Fruit fly (Drosophila melanogaster) whole organism, embryonic: ENCODE data around the gene mAcon1.

Experiments used
- CG10462 ChIP-seq: fragments of 200-800 bp; sonication (Bioruptor generic); optimal IDR thresholded peaks from 2 replicates; lab custom pipeline; 2016; ENCODE audit warnings: missing biosample characterization, missing genetic modification characterization
- CG11085 ChIP-seq: fragments of 200-800 bp; sonication (Bioruptor generic); IDR thresholded peaks from 2 replicates; pipeline ENCODE4 v1.3.6; 2022; ENCODE audit warnings: missing biosample characterization, missing genetic modification characterization
- CG11247 ChIP-seq: fragments of 200-800 bp; sonication (Bioruptor generic); IDR thresholded peaks from 2 replicates; pipeline ENCODE4 v1.3.6; 2022; ENCODE audit warnings: missing biosample characterization, missing genetic modification characterization
- CG11398 ChIP-seq: fragments of 200-800 bp; sonication (Bioruptor generic); optimal IDR thresholded peaks from 2 replicates; lab custom pipeline; 2016; ENCODE audit warnings: missing biosample characterization, missing genetic modification characterization
- CG12659 ChIP-seq: fragments of 200-800 bp; sonication (Bioruptor generic); optimal IDR thresholded peaks from 3 replicates; lab custom pipeline; 2017; ENCODE audit warnings: mild to moderate bottlenecking, missing biosample characterization, missing genetic modification reagents, missing genetic modification characterization
- CG12942 ChIP-seq: fragments of 200-800 bp; sonication (Bioruptor generic); optimal IDR thresholded peaks from 3 replicates; lab custom pipeline; 2016; ENCODE audit warnings: missing biosample characterization, missing genetic modification characterization
- CG13287 ChIP-seq: fragments of 200-800 bp; sonication (Bioruptor generic); IDR thresholded peaks from 2 replicates; pipeline ENCODE4 v1.3.6; 2022; ENCODE audit warnings: missing biosample characterization, missing genetic modification characterization; ENCODE audit not compliant: partially characterized antibody
- CG14014 ChIP-seq: fragments of 200-800 bp; sonication (Bioruptor generic); IDR thresholded peaks from 2 replicates; pipeline ENCODE4 v1.3.6; 2022; ENCODE audit warnings: missing biosample characterization, missing genetic modification characterization
- CG15269 ChIP-seq: fragments of 200-800 bp; sonication (Bioruptor generic); optimal IDR thresholded peaks from 2 replicates; lab custom pipeline; 2018; ENCODE audit warnings: missing biosample characterization, mild to moderate bottlenecking, missing genetic modification characterization, moderate library complexity
- CG15696 ChIP-seq: fragments of 200-800 bp; sonication (Bioruptor generic); optimal IDR thresholded peaks from 2 replicates; lab custom pipeline; 2019; ENCODE audit warnings: missing biosample characterization, mild to moderate bottlenecking, missing genetic modification characterization, moderate library complexity
- CG16779 ChIP-seq: fragments of 200-800 bp; sonication (Bioruptor generic); IDR thresholded peaks from 2 replicates; pipeline ENCODE4 v1.3.6; 2022; ENCODE audit warnings: missing biosample characterization, missing genetic modification characterization
- CG17186 ChIP-seq: fragments of 200-800 bp; sonication (Bioruptor generic); optimal IDR thresholded peaks from 3 replicates; lab custom pipeline; 2017; ENCODE audit warnings: missing biosample characterization, missing genetic modification reagents, missing genetic modification characterization
- CG17829 ChIP-seq: fragments of 200-800 bp; optimal IDR thresholded peaks from 2 replicates; lab custom pipeline; 2019; ENCODE audit warnings: missing biosample characterization, mild to moderate bottlenecking, missing genetic modification characterization, moderate library complexity
- CG17912 ChIP-seq: fragments of 200-800 bp; sonication (Bioruptor generic); optimal IDR thresholded peaks from 2 replicates; lab custom pipeline; 2018; ENCODE audit warnings: missing biosample characterization, mild to moderate bottlenecking, missing genetic modification characterization
- CG1832 ChIP-seq: fragments of 200-800 bp; sonication (Bioruptor generic); optimal IDR thresholded peaks from 2 replicates; lab custom pipeline; 2017; ENCODE audit warnings: missing biosample characterization, mild to moderate bottlenecking, missing genetic modification characterization, inconsistent platforms
- CG30403 ChIP-seq: fragments of 200-800 bp; sonication (Bioruptor generic); optimal IDR thresholded peaks from 3 replicates; lab custom pipeline; 2016; ENCODE audit warnings: missing biosample characterization, missing genetic modification characterization
- CG34422 ChIP-seq: fragments of 200-800 bp; sonication (Bioruptor generic); IDR thresholded peaks from 3 replicates; pipeline ENCODE4 v1.3.6; 2022; ENCODE audit warnings: missing biosample characterization, missing genetic modification characterization
- CG8765 ChIP-seq: fragments of 200-800 bp; sonication (Bioruptor generic); IDR thresholded peaks from 2 replicates; pipeline ENCODE4 v1.3.6; 2022; ENCODE audit warnings: missing biosample characterization, missing genetic modification characterization
- Camta ChIP-seq: fragments of 200-800 bp; sonication (Bioruptor generic); optimal IDR thresholded peaks from 2 replicates; lab custom pipeline; 2016; ENCODE audit warnings: missing biosample characterization, missing genetic modification characterization
- Dref ChIP-seq: fragments of 200-800 bp; sonication (Bioruptor generic); IDR thresholded peaks from 2 replicates; pipeline ENCODE4 v1.3.6; 2022; ENCODE audit warnings: missing biosample characterization, missing genetic modification characterization
- E2f2 ChIP-seq: fragments of 200-800 bp; sonication (Bioruptor generic); IDR thresholded peaks from 2 replicates; pipeline ENCODE4 v1.3.6; 2022; ENCODE audit warnings: missing biosample characterization, missing genetic modification characterization
- Ets65A ChIP-seq: fragments of 200-800 bp; sonication (Bioruptor generic); peaks from one replicate; lab custom pipeline; 2016; ENCODE audit warnings: missing biosample characterization, missing genetic modification characterization
- Fer1 ChIP-seq: fragments of 200-800 bp; sonication (Bioruptor generic); optimal IDR thresholded peaks from 2 replicates; lab custom pipeline; 2017; ENCODE audit warnings: missing biosample characterization, mild to moderate bottlenecking, missing genetic modification characterization
- Gug ChIP-seq: fragments of 200-800 bp; sonication (Bioruptor generic); IDR thresholded peaks from 4 replicates; pipeline ENCODE4 v1.3.6; 2022; ENCODE audit warnings: missing biosample characterization, missing genetic modification characterization
- HmgZ ChIP-seq: fragments of 200-800 bp; sonication (Bioruptor generic); optimal IDR thresholded peaks from 2 replicates; lab custom pipeline; 2018; ENCODE audit warnings: missing biosample characterization, mild to moderate bottlenecking, missing genetic modification characterization
- Hmr ChIP-seq: fragments of 200-800 bp; sonication (Bioruptor generic); optimal IDR thresholded peaks from 3 replicates; lab custom pipeline; 2017; ENCODE audit warnings: mild to moderate bottlenecking, missing biosample characterization, missing genetic modification reagents, missing genetic modification characterization
- Hr3 ChIP-seq: fragments of 200-800 bp; sonication (Bioruptor generic); optimal IDR thresholded peaks from 3 replicates; lab custom pipeline; 2016; ENCODE audit warnings: missing biosample characterization, missing genetic modification characterization
- Lhr ChIP-seq: fragments of 200-800 bp; sonication (Bioruptor generic); optimal IDR thresholded peaks from 3 replicates; lab custom pipeline; 2017; ENCODE audit warnings: mild to moderate bottlenecking, missing biosample characterization, missing genetic modification reagents, missing genetic modification characterization
- Med ChIP-seq: fragments of 200-800 bp; sonication (Bioruptor generic); peaks from one replicate; lab custom pipeline; 2016; ENCODE audit warnings: missing biosample characterization, missing genetic modification characterization, mild to moderate bottlenecking, inconsistent platforms, moderate library complexity
- NC2α ChIP-seq: fragments of 200-800 bp; sonication (Bioruptor generic); optimal IDR thresholded peaks from 2 replicates; lab custom pipeline; 2016; ENCODE audit warnings: missing biosample characterization, missing genetic modification characterization
- Oli ChIP-seq: fragments of 200-800 bp; sonication (Bioruptor generic); optimal IDR thresholded peaks from 2 replicates; lab custom pipeline; 2018; ENCODE audit warnings: missing biosample characterization, mild to moderate bottlenecking, missing genetic modification characterization, moderate library complexity
- Side ChIP-seq: fragments of 200-800 bp; sonication (Bioruptor generic); optimal IDR thresholded peaks from 2 replicates; lab custom pipeline; 2016; ENCODE audit warnings: missing biosample characterization, missing genetic modification characterization
- Sry-δ ChIP-seq: fragments of 200-800 bp; sonication (Bioruptor generic); optimal IDR thresholded peaks from 2 replicates; lab custom pipeline; 2016; ENCODE audit warnings: missing biosample characterization, missing genetic modification characterization
- ase ChIP-seq: fragments of 200-800 bp; sonication (Bioruptor generic); IDR thresholded peaks from 3 replicates; pipeline ENCODE4 v1.3.6; 2022; ENCODE audit warnings: missing biosample characterization, missing genetic modification characterization
- ci ChIP-seq: fragments of 200-800 bp; sonication (Bioruptor generic); IDR thresholded peaks from 3 replicates; pipeline ENCODE4 v1.3.6; 2022; ENCODE audit warnings: missing biosample characterization, missing genetic modification characterization
- hth ChIP-seq: fragments of >200 bp; optimal IDR thresholded peaks from 2 replicates; lab custom pipeline; 2017; ENCODE audit warnings: inconsistent platforms
- insv ChIP-seq, 2 experiments: fragments of 200-800 bp; sonication (Bioruptor generic); optimal IDR thresholded peaks; 3 replicates each; lab custom pipeline; 2016 to 2018; ENCODE audit warnings: missing biosample characterization in 2 of 2, missing genetic modification characterization in 2 of 2
- jing ChIP-seq: fragments of 200-800 bp; sonication (Bioruptor generic); optimal IDR thresholded peaks from 2 replicates; lab custom pipeline; 2018; ENCODE audit warnings: missing biosample characterization, mild to moderate bottlenecking, missing genetic modification characterization
- jumu ChIP-seq: fragments of 200-800 bp; sonication (Bioruptor generic); optimal IDR thresholded peaks from 3 replicates; lab custom pipeline; 2016; ENCODE audit warnings: missing biosample characterization, missing genetic modification characterization
- nom ChIP-seq: fragments of 200-800 bp; sonication (Bioruptor generic); optimal IDR thresholded peaks from 2 replicates; lab custom pipeline; 2017; ENCODE audit warnings: missing biosample characterization, missing genetic modification characterization, mild to moderate bottlenecking, moderate library complexity, missing genetic modification reagents
- onecut ChIP-seq: fragments of 200-800 bp; sonication (Bioruptor generic); IDR thresholded peaks from 2 replicates; pipeline ENCODE4 v1.3.6; 2022; ENCODE audit warnings: missing biosample characterization, missing genetic modification characterization
- pan ChIP-seq, 4 experiments: fragments of >200 bp in 3 of 4; fragments of 200-800 bp in 1 of 4; sonication (Bioruptor generic) in 1 of 4; optimal IDR thresholded peaks in 3 of 4; IDR thresholded peaks in 1 of 4; 2 replicates each; pipeline versions ENCODE4 v1.3.6 to Lab custom; 2017 to 2022; ENCODE audit warnings: missing biosample characterization in 2 of 4, missing genetic modification characterization in 2 of 4, mixed read lengths in 1 of 4
- peb ChIP-seq: fragments of 200-800 bp; sonication (Bioruptor generic); IDR thresholded peaks from 2 replicates; pipeline ENCODE4 v1.3.6; 2022; ENCODE audit warnings: missing biosample characterization, missing genetic modification characterization
- run ChIP-seq: fragments of 200-800 bp; sonication (Bioruptor generic); optimal IDR thresholded peaks from 3 replicates; lab custom pipeline; 2018; ENCODE audit warnings: missing biosample characterization, mild to moderate bottlenecking, missing genetic modification characterization
- sim ChIP-seq: fragments of 200-800 bp; sonication (Bioruptor generic); IDR thresholded peaks from 2 replicates; pipeline ENCODE4 v1.3.6; 2022; ENCODE audit warnings: missing biosample characterization, missing genetic modification characterization
- sob ChIP-seq: fragments of 200-800 bp; sonication (Bioruptor generic); IDR thresholded peaks from 2 replicates; pipeline ENCODE4 v1.3.6; 2022; ENCODE audit warnings: missing biosample characterization, missing genetic modification characterization
- tll ChIP-seq, 2 experiments: fragments of 200-800 bp in 1 of 2; fragments of >200 bp in 1 of 2; sonication (Bioruptor generic) in 1 of 2; optimal IDR thresholded peaks; 2 replicates each; lab custom pipeline; 2017 to 2019; ENCODE audit warnings: missing biosample characterization in 2 of 2, missing genetic modification characterization in 2 of 2, mild to moderate bottlenecking in 1 of 2, moderate library complexity in 1 of 2
- unc-4 ChIP-seq: fragments of 200-800 bp; sonication (Bioruptor generic); IDR thresholded peaks from 2 replicates; pipeline ENCODE4 v1.3.6; 2022; ENCODE audit warnings: missing biosample characterization, missing genetic modification characterization; ENCODE audit not compliant: partially characterized antibody

mAcon1 gene

dm6 chr2L:21162875-21163274 is 5.5 kb upstream of the mAcon1 start, which contains the start of gene Nbr (continued):
- TF ChIP-seq Dref (GFP tag; lab: Robert Waterston, UW) (peak; percentile 72), Ets65A (GFP tag; lab: Kevin White, UChicago) (peak; percentile 71), Sry-δ (peak; percentile 58), Camta (GFP tag; lab: Kevin White, UChicago) (no peak), hth (lab: Kevin White, UChicago) (no peak), CG13287 (GFP tag; lab: Robert Waterston, UW) (peak; percentile 61), sim (GFP tag; lab: Robert Waterston, UW) (no peak), Fer1 (GFP tag; lab: Kevin White, UChicago) (no peak), Med (GFP tag; lab: Kevin White, UChicago) (peak; percentile 72), unc-4 (GFP tag; lab: Robert Waterston, UW) (peak; percentile 60), ci (GFP tag; lab: Robert Waterston, UW) (0 out of 3 replicates have a peak, but pooled peaks have one; percentile 24), E2f2 (GFP tag; lab: Robert Waterston, UW) (0 out of 2 replicates have a peak, but pooled peaks have one; percentile 38), insv (GFP tag; optimal IDR thresholded peaks at IDR 0.05; lab: Kevin White, UChicago) (peak in 1 of 2 experiments; percentile 15), CG11247 (GFP tag; lab: Robert Waterston, UW) (peak; percentile 36; the same call in 1 of the 2 replicates)
- TF ChIP-seq, all 482 proteins: peak for 45

- TF ChIP-seq Hr3 (peak; percentile 72), tll (GFP tag; optimal IDR thresholded peaks at IDR 0.05; lab: Kevin White, UChicago) (no peak), peb (GFP tag; lab: Robert Waterston, UW) (no peak), CG10462 (GFP tag; lab: Kevin White, UChicago) (peak; percentile 6), jumu (GFP tag; lab: Kevin White, UChicago) (peak; percentile 1), Lhr (peak; percentile 15), CG16779 (peak; percentile 65), pan (optimal IDR thresholded peaks at IDR 0.05; lab: Kevin White, UChicago) (no peak), pan (GFP tag; optimal IDR thresholded peaks at IDR 0.05 in 1 of 2, IDR thresholded peaks at IDR 0.05 in 1 of 2) (peak in 1 of 2 experiments; percentile 53), CG30403 (GFP tag; lab: Kevin White, UChicago) (peak; percentile 63), CG34422 (GFP tag; lab: Robert Waterston, UW) (peak; percentile 60; the same call in 2 of the 3 replicates), CG17186 (GFP tag; lab: Kevin White, UChicago) (no peak), hth (lab: Kevin White, UChicago) (no peak), jing (GFP tag; lab: Kevin White, UChicago) (no peak), NC2α (GFP tag; lab: Kevin White, UChicago) (no peak), sob (GFP tag; lab: Robert Waterston, UW) (no peak; the same call in 1 of the 2 replicates), onecut (GFP tag; lab: Robert Waterston, UW) (no peak), CG8765 (GFP tag; lab: Robert Waterston, UW) (0 out of 2 replicates have a peak, but pooled peaks have one; percentile 11), ci (GFP tag; lab: Robert Waterston, UW) (0 out of 3 replicates have a peak, but pooled peaks have one; percentile 40), Gug (GFP tag; lab: Robert Waterston, UW) (peak; percentile 77; the same call in 3 of the 4 replicates), CG15696 (peak; percentile 27), CG17912 (GFP tag; lab: Kevin White, UChicago) (no peak), Hmr (GFP tag; lab: Kevin White, UChicago) (peak; percentile 25), Oli (peak; percentile 14), CG12659 (GFP tag; lab: Kevin White, UChicago) (no peak), HmgZ (tag; lab: Kevin White, UChicago) (peak; percentile 46), CG15269 (peak; percentile 35), CG12942 (GFP tag; lab: Kevin White, UChicago) (peak; percentile 38), CG1832 (no peak), Side (GFP tag; lab: Kevin White, UChicago) (no peak), run (no peak), CG17829 (tag; lab: Kevin White, UChicago) (peak; percentile 44), ase (GFP tag; lab: Robert Waterston, UW) (peak; percentile 37; the same call in 1 of the 3 replicates), CG14014 (peak; percentile 58), CG11398 (no peak), nom (no peak), CG11085 (GFP tag; lab: Robert Waterston, UW) (peak; percentile 38; the same call in 1 of the 2 replicates)
Measured at dm6 chr2L:21163311-21163842, 5.0 kb upstream of the mAcon1 start, which contains the start of gene Noc2. Gene Noc2 (plus strand): TSS chr2L:21163641.
